Worm (Caenorhabditis elegans) whole organism, young adult: ENCODE measurements around the gene sod-1.
A peak's percentile ranks its signal among the peaks of the same experiment; 100 is the strongest.

ENCODE experiments used
- B0019.2 ChIP-seq: fragments of 200-800 bp; sonication (Bioruptor generic); conservative IDR thresholded peaks from 2 replicates; pipeline ENCODE4 v1.3.6; 2022; ENCODE audit warnings: missing genetic modification reagents, missing genetic modification characterization, missing compliant biosample characterization
- F22D6.2 ChIP-seq: sonication (generic microtip); optimal IDR thresholded peaks from 2 replicates; lab custom pipeline; 2016; ENCODE audit warnings: mild to moderate bottlenecking, missing genetic modification characterization, missing compliant biosample characterization
- F37B4.10 ChIP-seq: fragments of 200-800 bp; sonication (Bioruptor generic); IDR thresholded peaks from 2 replicates; pipeline ENCODE4 v1.3.6; 2022; ENCODE audit warnings: missing genetic modification characterization, missing compliant biosample characterization
- F39B2.1 ChIP-seq: fragments of 200-800 bp; sonication (Bioruptor generic); IDR thresholded peaks from 2 replicates; pipeline ENCODE4 v1.3.6; 2022; ENCODE audit warnings: missing genetic modification reagents, missing genetic modification characterization, missing compliant biosample characterization
- F49E8.2 ChIP-seq: sonication (generic microtip); optimal IDR thresholded peaks from 3 replicates; lab custom pipeline; 2017; ENCODE audit warnings: missing genetic modification characterization, mild to moderate bottlenecking, missing compliant biosample characterization, antibody characterized with exemption, moderate library complexity; ENCODE audit not compliant: insufficient read depth
- K11D2.4 ChIP-seq: fragments of 200-800 bp; sonication (Bioruptor generic); IDR thresholded peaks from 2 replicates; pipeline ENCODE4 v1.3.6; 2022; ENCODE audit warnings: missing genetic modification reagents, missing genetic modification characterization, missing compliant biosample characterization
- K12H6.12 ChIP-seq: fragments of 200-800 bp; sonication (Bioruptor generic); optimal IDR thresholded peaks from 2 replicates; lab custom pipeline; 2018; ENCODE audit warnings: mild to moderate bottlenecking, missing genetic modification characterization, missing compliant biosample characterization
- T26A5.8 ChIP-seq: sonication (generic microtip); optimal IDR thresholded peaks from 2 replicates; lab custom pipeline; 2016; ENCODE audit warnings: missing genetic modification characterization, missing compliant biosample characterization
- Y53G8AR.9 ChIP-seq: fragments of 200-800 bp; sonication (Bioruptor generic); conservative IDR thresholded peaks from 2 replicates; pipeline ENCODE4 v1.3.6; 2022; ENCODE audit warnings: missing genetic modification reagents, missing genetic modification characterization, missing compliant biosample characterization
- Y56A3A.18 ChIP-seq: fragments of 200-800 bp; sonication (Bioruptor generic); IDR thresholded peaks from 2 replicates; pipeline ENCODE4 v1.3.6; 2022; ENCODE audit warnings: missing genetic modification reagents, missing genetic modification characterization, missing compliant biosample characterization
- Y79H2A.3 ChIP-seq: fragments of 200-800 bp; sonication (Bioruptor generic); conservative IDR thresholded peaks from 2 replicates; pipeline ENCODE4 v1.3.6; 2022; ENCODE audit warnings: missing genetic modification reagents, missing genetic modification characterization, missing compliant biosample characterization
- Y95B8A.8 ChIP-seq: fragments of 200-800 bp; sonication (Bioruptor generic); IDR thresholded peaks from 2 replicates; pipeline ENCODE4 v1.3.6; 2022; ENCODE audit warnings: missing genetic modification reagents, missing genetic modification characterization, missing compliant biosample characterization
- akir-1 ChIP-seq: fragments of 200-800 bp; sonication (Bioruptor generic); optimal IDR thresholded peaks from 2 replicates; lab custom pipeline; 2018; ENCODE audit warnings: mild to moderate bottlenecking, missing genetic modification characterization, moderate library complexity, missing compliant biosample characterization
- atf-7 ChIP-seq: sonication (generic microtip); optimal IDR thresholded peaks from 2 replicates; lab custom pipeline; 2017; ENCODE audit warnings: mild to moderate bottlenecking, missing genetic modification characterization, missing compliant biosample characterization
- attf-3 ChIP-seq: fragments of 200-800 bp; sonication (Bioruptor generic); conservative IDR thresholded peaks from 2 replicates; pipeline ENCODE4 v1.3.6; 2022; ENCODE audit warnings: missing genetic modification reagents, missing genetic modification characterization, missing compliant biosample characterization
- cebp-1 ChIP-seq, 2 experiments: fragments of 200-800 bp in 1 of 2; sonication (Bioruptor generic) in 1 of 2; sonication (generic microtip) in 1 of 2; IDR thresholded peaks in 1 of 2; optimal IDR thresholded peaks in 1 of 2; 2 replicates each; pipeline versions ENCODE4 v1.3.6 to Lab custom; 2017 to 2022; ENCODE audit warnings: missing compliant biosample characterization in 2 of 2, missing genetic modification characterization in 2 of 2, mild to moderate bottlenecking in 1 of 2, missing genetic modification reagents in 1 of 2, moderate library complexity in 1 of 2
- ceh-40 ChIP-seq: fragments of 200-800 bp; sonication (Bioruptor generic); IDR thresholded peaks from 2 replicates; pipeline ENCODE4 v1.3.6; 2022; ENCODE audit warnings: missing genetic modification characterization, missing compliant biosample characterization
- ceh-79 ChIP-seq: sonication (generic microtip); optimal IDR thresholded peaks from 2 replicates; lab custom pipeline; 2017; ENCODE audit warnings: mild to moderate bottlenecking, missing genetic modification characterization, missing compliant biosample characterization
- ceh-91 ChIP-seq: fragments of 200-800 bp; sonication (Bioruptor generic); IDR thresholded peaks from 2 replicates; pipeline ENCODE4 v1.3.6; 2022; ENCODE audit warnings: missing genetic modification reagents, missing genetic modification characterization, missing compliant biosample characterization
- chd-7 ChIP-seq: sonication (generic microtip); optimal IDR thresholded peaks from 2 replicates; lab custom pipeline; 2016; ENCODE audit warnings: mild to moderate bottlenecking, missing genetic modification characterization, moderate library complexity, missing compliant biosample characterization
- dpff-1 ChIP-seq: sonication (generic microtip); optimal IDR thresholded peaks from 2 replicates; lab custom pipeline; 2017; ENCODE audit warnings: mild to moderate bottlenecking, missing genetic modification characterization, missing compliant biosample characterization
- egl-18 ChIP-seq: fragments of 200-800 bp; sonication (Bioruptor generic); IDR thresholded peaks from 2 replicates; pipeline ENCODE4 v1.3.6; 2022; ENCODE audit warnings: missing genetic modification reagents, missing genetic modification characterization, missing compliant biosample characterization
- gei-17 ChIP-seq: fragments of 200-800 bp; sonication (Bioruptor generic); optimal IDR thresholded peaks from 2 replicates; lab custom pipeline; 2018; ENCODE audit warnings: mild to moderate bottlenecking, missing genetic modification characterization, missing compliant biosample characterization
- him-1 ChIP-seq: sonication (generic microtip); optimal IDR thresholded peaks from 2 replicates; lab custom pipeline; 2016; ENCODE audit warnings: missing genotype, missing genetic modification reagents, missing genetic modification characterization, missing compliant biosample characterization
- hlh-26 ChIP-seq: fragments of 200-800 bp; sonication (Bioruptor generic); conservative IDR thresholded peaks from 2 replicates; pipeline ENCODE4 v1.3.6; 2022; ENCODE audit warnings: missing genetic modification reagents, missing genetic modification characterization, missing compliant biosample characterization
- hsf-1 ChIP-seq: fragments of 200-800 bp; sonication (Bioruptor generic); IDR thresholded peaks from 2 replicates; pipeline ENCODE4 v1.3.6; 2022; ENCODE audit warnings: missing genetic modification reagents, missing genetic modification characterization, missing compliant biosample characterization
- let-526 ChIP-seq: fragments of 200-800 bp; sonication (Bioruptor generic); IDR thresholded peaks from 2 replicates; pipeline ENCODE4 v1.3.6; 2022; ENCODE audit warnings: missing genetic modification reagents, missing genetic modification characterization, missing compliant biosample characterization
- lin-26 ChIP-seq: fragments of 200-800 bp; sonication (Bioruptor generic); IDR thresholded peaks from 2 replicates; pipeline ENCODE4 v1.3.6; 2022; ENCODE audit warnings: missing genetic modification reagents, missing genetic modification characterization, missing compliant biosample characterization
- lir-1 ChIP-seq: fragments of 200-800 bp; sonication (Bioruptor generic); conservative IDR thresholded peaks from 2 replicates; pipeline ENCODE4 v1.3.6; 2022; ENCODE audit warnings: missing genetic modification reagents, missing genetic modification characterization, missing compliant biosample characterization
- lsl-1 ChIP-seq: fragments of 200-800 bp; sonication (Bioruptor generic); optimal IDR thresholded peaks from 2 replicates; lab custom pipeline; 2018; ENCODE audit warnings: mild to moderate bottlenecking, missing genetic modification characterization, moderate library complexity, missing compliant biosample characterization
- madf-8 ChIP-seq: fragments of 200-800 bp; sonication (Bioruptor generic); conservative IDR thresholded peaks from 2 replicates; pipeline ENCODE4 v1.3.6; 2022; ENCODE audit warnings: missing genetic modification reagents, missing genetic modification characterization, missing compliant biosample characterization
- nhr-179 ChIP-seq: sonication (generic microtip); optimal IDR thresholded peaks from 2 replicates; lab custom pipeline; 2016; ENCODE audit warnings: mild to moderate bottlenecking, missing genetic modification characterization, missing compliant biosample characterization
- nhr-80 ChIP-seq: sonication (generic microtip); optimal IDR thresholded peaks from 2 replicates; lab custom pipeline; 2016; ENCODE audit warnings: missing genetic modification characterization, missing compliant biosample characterization
- rec-8 ChIP-seq, 2 experiments: sonication (generic microtip); optimal IDR thresholded peaks; 2 replicates each; lab custom pipeline; 2016; ENCODE audit warnings: mild to moderate bottlenecking in 2 of 2, missing genetic modification characterization in 2 of 2, missing genetic modification reagents in 2 of 2, missing genotype in 2 of 2, missing biosample characterization in 1 of 2, missing compliant biosample characterization in 1 of 2, moderate library complexity in 1 of 2
- repo-1 ChIP-seq: sonication (generic microtip); optimal IDR thresholded peaks from 2 replicates; lab custom pipeline; 2017; ENCODE audit warnings: mild to moderate bottlenecking, missing genetic modification characterization, missing compliant biosample characterization
- sea-2 ChIP-seq: fragments of 200-800 bp; sonication (Bioruptor generic); IDR thresholded peaks from 2 replicates; pipeline ENCODE4 v1.3.6; 2022; ENCODE audit warnings: missing genetic modification characterization, missing compliant biosample characterization
- snpc-1.1 ChIP-seq: sonication (generic microtip); optimal IDR thresholded peaks from 2 replicates; lab custom pipeline; 2017; ENCODE audit warnings: missing genetic modification characterization, mild to moderate bottlenecking, missing compliant biosample characterization, antibody characterized with exemption, moderate library complexity, missing genotype, missing genetic modification reagents; ENCODE audit not compliant: insufficient read depth
- snpc-3.4 ChIP-seq: sonication (generic microtip); optimal IDR thresholded peaks from 2 replicates; lab custom pipeline; 2017; ENCODE audit warnings: missing genetic modification characterization, mild to moderate bottlenecking, missing compliant biosample characterization, antibody characterized with exemption, moderate library complexity, missing genotype, missing genetic modification reagents
- sptf-2 ChIP-seq: fragments of 200-800 bp; sonication (Bioruptor generic); optimal IDR thresholded peaks from 2 replicates; lab custom pipeline; 2018; ENCODE audit warnings: mild to moderate bottlenecking, missing genetic modification characterization, missing compliant biosample characterization
- tbp1 ChIP-seq: fragments of 200-800 bp; sonication (Bioruptor generic); optimal IDR thresholded peaks from 2 replicates; lab custom pipeline; 2018; ENCODE audit warnings: mild to moderate bottlenecking, missing genetic modification characterization, missing compliant biosample characterization
- tbx-9 ChIP-seq: sonication (generic microtip); optimal IDR thresholded peaks from 2 replicates; lab custom pipeline; 2016; ENCODE audit warnings: borderline replicate concordance, missing genetic modification characterization, inconsistent platforms, missing compliant biosample characterization
- unc-130 ChIP-seq: sonication (generic microtip); optimal IDR thresholded peaks from 2 replicates; lab custom pipeline; 2016; ENCODE audit warnings: missing genetic modification reagents, missing genetic modification characterization, missing compliant biosample characterization
- unc-62 ChIP-seq: fragments of 150-350 bp; optimal IDR thresholded peaks from 2 replicates; lab custom pipeline; 2014; ENCODE audit warnings: missing biosample characterization, missing genetic modification reagents, missing genetic modification characterization
- xnd-1 ChIP-seq: sonication (generic microtip); optimal IDR thresholded peaks from 2 replicates; lab custom pipeline; 2016; ENCODE audit warnings: missing genotype, missing genetic modification reagents, missing genetic modification characterization, missing compliant biosample characterization
- zfh-2 ChIP-seq: fragments of 200-800 bp; sonication (Bioruptor generic); conservative IDR thresholded peaks from 2 replicates; pipeline ENCODE4 v1.3.6; 2022; ENCODE audit warnings: missing genetic modification reagents, missing genetic modification characterization, missing compliant biosample characterization
- ztf-18 ChIP-seq: sonication (generic microtip); optimal IDR thresholded peaks from 2 replicates; lab custom pipeline; 2016; ENCODE audit warnings: missing genotype, mild to moderate bottlenecking, missing genetic modification characterization, missing compliant biosample characterization
- ztf-25 ChIP-seq: fragments of 200-800 bp; sonication (Bioruptor generic); IDR thresholded peaks from 2 replicates; pipeline ENCODE4 v1.3.6; 2022; ENCODE audit warnings: missing genetic modification reagents, missing genetic modification characterization, missing compliant biosample characterization
- ztf-28 ChIP-seq: fragments of 200-800 bp; sonication (Bioruptor generic); IDR thresholded peaks from 2 replicates; pipeline ENCODE4 v1.3.6; 2022; ENCODE audit warnings: missing genetic modification reagents, missing genetic modification characterization, missing compliant biosample characterization
- ztf-3 ChIP-seq: fragments of 200-800 bp; sonication (Bioruptor generic); optimal IDR thresholded peaks from 2 replicates; lab custom pipeline; 2018; ENCODE audit warnings: mild to moderate bottlenecking, missing genetic modification characterization, missing compliant biosample characterization

sod-1 gene

DNA sequence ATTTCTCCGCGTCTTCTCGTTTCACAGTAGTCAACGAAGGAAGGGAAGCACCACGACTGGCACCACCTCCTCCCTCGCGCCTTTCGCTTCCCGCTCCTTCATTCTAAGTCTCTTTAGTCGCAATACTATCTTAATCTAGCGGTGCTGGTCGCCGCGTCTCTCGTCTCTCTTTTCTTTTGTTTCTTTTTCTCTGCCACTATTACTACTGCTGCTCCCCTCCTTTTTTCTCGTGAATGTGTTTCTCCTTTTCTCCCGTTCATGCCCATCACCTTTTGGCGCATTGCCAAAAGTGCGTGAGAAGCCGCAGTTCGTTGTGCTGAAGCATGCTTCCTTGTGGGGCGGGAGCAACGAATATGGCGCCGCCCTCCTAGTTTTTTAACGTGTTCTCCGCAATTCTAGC, 47.2 kb downstream of the sod-1 start (continued):
- no peak for TF ChIP-seq lsl-1 (GFP tag; lab: Kevin White, UChicago)
- TF ChIP-seq xnd-1 (tag; lab: Kevin White, UChicago): no peak
- no peak for TF ChIP-seq cebp-1 (GFP tag; IDR thresholded peaks at IDR 0.05; lab: Robert Waterston, UW)
- peak; percentile 76 for TF ChIP-seq cebp-1 (tag; optimal IDR thresholded peaks at IDR 0.05; lab: Kevin White, UChicago)
- TF ChIP-seq nhr-80 (tag; lab: Kevin White, UChicago): peak; percentile 95
- no peak for TF ChIP-seq egl-18 (GFP tag; lab: Robert Waterston, UW)
- TF ChIP-seq chd-7 (tag; lab: Kevin White, UChicago): no peak
- TF ChIP-seq him-1: no peak
- no peak for TF ChIP-seq sptf-2 (GFP tag; lab: Kevin White, UChicago)
- no peak for TF ChIP-seq unc-62 (GFP tag; lab: Kevin White, UChicago)
- no peak for TF ChIP-seq ztf-25 (GFP tag; lab: Robert Waterston, UW)
- TF ChIP-seq atf-7 (tag; lab: Kevin White, UChicago): peak; percentile 47
- TF ChIP-seq attf-3 (GFP tag; lab: Robert Waterston, UW): no peak; the same call in 1 of the 2 replicates
- TF ChIP-seq lir-1 (GFP tag; lab: Robert Waterston, UW): 0 out of 2 replicates have a peak, but pooled peaks have one; percentile 40
- TF ChIP-seq snpc-1.1 (tag; lab: Kevin White, UChicago): no peak
- no peak for TF ChIP-seq F22D6.2 (tag; lab: Kevin White, UChicago)
- TF ChIP-seq madf-8 (GFP tag; lab: Robert Waterston, UW): no peak
- peak; percentile 8 for TF ChIP-seq gei-17 (GFP tag; lab: Kevin White, UChicago)
- no peak for TF ChIP-seq T26A5.8 (tag; lab: Kevin White, UChicago)
- no peak for TF ChIP-seq rec-8 (tag; optimal IDR thresholded peaks at IDR 0.05; lab: Kevin White, UChicago)
- TF ChIP-seq tbx-9 (tag; lab: Kevin White, UChicago): no peak
- TF ChIP-seq let-526 (GFP tag; lab: Robert Waterston, UW): no peak
- no peak for TF ChIP-seq Y53G8AR.9 (GFP tag; lab: Robert Waterston, UW)
- TF ChIP-seq K12H6.12 (tag; lab: Kevin White, UChicago): peak; percentile 66
- no peak for TF ChIP-seq B0019.2
- no peak for TF ChIP-seq ceh-91 (GFP tag; lab: Robert Waterston, UW)
- TF ChIP-seq hsf-1 (GFP tag; lab: Robert Waterston, UW): no peak
- no peak for TF ChIP-seq ztf-3
- no peak for TF ChIP-seq dpff-1 (tag; lab: Kevin White, UChicago)
- TF ChIP-seq K11D2.4 (GFP tag; lab: Robert Waterston, UW): no peak
- no peak for TF ChIP-seq Y95B8A.8
- no peak for TF ChIP-seq Y79H2A.3 (GFP tag; lab: Robert Waterston, UW)
- no peak for TF ChIP-seq F49E8.2 (tag; lab: Kevin White, UChicago)
- no peak for TF ChIP-seq F37B4.10 (GFP tag; lab: Robert Waterston, UW)
- TF ChIP-seq tbp1 (GFP tag; lab: Kevin White, UChicago): no peak
- no peak for TF ChIP-seq ztf-28 (GFP tag; lab: Robert Waterston, UW)
- no peak for TF ChIP-seq F39B2.1
- TF ChIP-seq lin-26: no peak
- no peak; the same call in 1 of the 2 replicates for TF ChIP-seq zfh-2 (GFP tag; lab: Robert Waterston, UW)
- no peak for TF ChIP-seq repo-1 (tag; lab: Kevin White, UChicago)
- TF ChIP-seq snpc-3.4 (tag; lab: Kevin White, UChicago): no peak
- no peak for TF ChIP-seq hlh-26 (GFP tag; lab: Robert Waterston, UW)
- no peak for TF ChIP-seq Y56A3A.18 (GFP tag; lab: Robert Waterston, UW)
- TF ChIP-seq unc-130 (GFP tag; lab: Kevin White, UChicago): no peak
- no peak for TF ChIP-seq sea-2 (GFP tag; lab: Robert Waterston, UW)
- no peak for TF ChIP-seq nhr-179
- peak; percentile 21 for TF ChIP-seq ztf-18
- TF ChIP-seq ceh-40 (GFP tag; lab: Robert Waterston, UW): no peak
- TF ChIP-seq ceh-79 (tag; lab: Kevin White, UChicago): no peak
- TF ChIP-seq akir-1: no peak
